Worm (Caenorhabditis elegans) whole organism, L3 larva: ENCODE measurements around the gene srlf-16.

Experiments
- mdl-1 ChIP-seq: fragments of 150-350 bp; optimal IDR thresholded peaks from 2 replicates; lab custom pipeline; 2014; ENCODE audit warnings: missing biosample characterization, missing genetic modification characterization
- skn-1 ChIP-seq: fragments of 150-350 bp; optimal IDR thresholded peaks from 2 replicates; lab custom pipeline; 2014; ENCODE audit warnings: missing biosample characterization, missing genetic modification characterization

- no peak for TF ChIP-seq mdl-1 (tag; lab: Kevin White, UChicago)
- no peak for TF ChIP-seq skn-1 (tag; lab: Kevin White, UChicago)
Measured at ce11 chrV:8085141-8085540, 19.4 kb upstream of the srlf-16 start, which contains the start of gene C09H5.7.
